Fruit fly (Drosophila melanogaster): ENCODE measurements around the gene aust.

aust gene

DNA sequence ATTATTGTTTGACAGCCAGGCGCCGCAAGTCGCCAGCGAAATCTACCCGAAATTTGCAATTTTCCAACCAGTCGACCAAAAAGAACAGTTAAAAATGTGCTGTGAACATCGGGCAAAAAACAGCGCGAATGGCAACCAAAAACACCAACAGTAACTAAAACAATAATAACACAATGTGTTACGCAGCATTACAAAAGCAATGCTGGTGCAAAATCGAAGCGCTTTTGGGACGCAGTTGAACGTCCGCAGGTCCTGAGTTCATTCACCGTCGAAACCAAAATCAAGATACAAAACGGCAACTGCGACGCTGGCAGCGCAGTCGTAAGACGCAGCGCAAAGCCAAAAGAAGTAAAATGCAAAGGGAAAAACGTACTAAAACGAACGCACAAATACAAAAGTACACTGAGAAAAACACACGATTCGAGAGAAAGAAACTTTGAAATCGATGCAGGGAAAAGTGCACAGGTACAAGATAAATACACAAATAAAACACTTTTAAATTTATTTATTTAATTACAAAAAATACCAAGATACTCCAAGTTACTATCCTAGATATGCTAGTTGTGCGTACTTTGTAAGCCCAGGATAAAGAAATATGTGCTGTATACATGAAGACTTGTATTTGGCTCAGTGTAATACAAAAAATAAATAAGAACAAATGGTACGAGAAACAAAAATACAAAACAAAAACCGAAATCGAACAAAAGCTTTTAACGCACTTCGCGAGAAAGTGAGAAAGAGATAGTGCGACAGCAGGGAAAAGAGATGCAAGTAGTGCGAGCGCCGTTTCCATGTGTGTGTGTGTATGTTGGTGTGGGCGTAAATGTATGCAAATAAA, 39.8 kb downstream of the aust start (continued):
- TF ChIP-seq CG10543 (GFP tag; optimal IDR thresholded peaks at IDR 0.05) (peak; percentile 13), otp (GFP tag; IDR thresholded peaks at IDR 0.05) (no peak), CG17568 (GFP tag; optimal IDR thresholded peaks at IDR 0.05) (peak; percentile 65), tup (GFP tag; optimal IDR thresholded peaks at IDR 0.05) (no peak), D (optimal IDR thresholded peaks at IDR 0.05) (no peak), D (GFP tag; optimal IDR thresholded peaks at IDR 0.05) (peak; percentile 36), D19A (tag; optimal IDR thresholded peaks at IDR 0.05) (peak; percentile 43), scrt (GFP tag; optimal IDR thresholded peaks at IDR 0.05) (peak; percentile 37), gro (GFP tag; optimal IDR thresholded peaks at IDR 0.05) (no peak), CG7556 (GFP tag; optimal IDR thresholded peaks at IDR 0.05) (peak; percentile 79), seq (GFP tag; IDR thresholded peaks at IDR 0.05) (peak; percentile 55; the same call in 1 of the 2 replicates), inv (GFP tag; IDR thresholded peaks at IDR 0.05; ENCODE audit: partially characterized antibody) (no peak), C15 (GFP tag; IDR thresholded peaks at IDR 0.05) (no peak), CG1602 (GFP tag; optimal IDR thresholded peaks at IDR 0.05) (peak; percentile 35), MTF-1 (GFP tag; optimal IDR thresholded peaks at IDR 0.05; ENCODE audit: borderline replicate concordance) (no peak), Doc3 (GFP tag; IDR thresholded peaks at IDR 0.05; ENCODE audit: partially characterized antibody) (no peak), CG31388 (GFP tag; optimal IDR thresholded peaks at IDR 0.05) (peak; percentile 33), tna (GFP tag; IDR thresholded peaks at IDR 0.05; ENCODE audit: partially characterized antibody) (no peak), lbe (GFP tag; optimal IDR thresholded peaks at IDR 0.05) (peak; percentile 94), fru (optimal IDR thresholded peaks at IDR 0.05) (no peak), Spps (tag; optimal IDR thresholded peaks at IDR 0.05) (no peak), CG14860 (GFP tag; IDR thresholded peaks at IDR 0.05; ENCODE audit: partially characterized antibody) (no peak), CG31441 (GFP tag; IDR thresholded peaks at IDR 0.05) (peak; percentile 74), vfl (GFP tag; optimal IDR thresholded peaks at IDR 0.05) (peak; percentile 42), ro (GFP tag; IDR thresholded peaks at IDR 0.05) (no peak), hb (GFP tag; IDR thresholded peaks at IDR 0.05; ENCODE audit: partially characterized antibody) (no peak), CG34422 (GFP tag; IDR thresholded peaks at IDR 0.05) (peak; percentile 57; the same call in 1 of the 3 replicates), gem (tag; optimal IDR thresholded peaks at IDR 0.05) (peak; percentile 87), NfI (GFP tag; optimal IDR thresholded peaks at IDR 0.05) (peak; percentile 13), CG18262 (tag; optimal IDR thresholded peaks at IDR 0.05) (peak; percentile 68), Drgx (GFP tag; IDR thresholded peaks at IDR 0.05) (peak; percentile 81), chif (GFP tag; optimal IDR thresholded peaks at IDR 0.05) (peak; percentile 40 to 44), CG4617 (GFP tag; optimal IDR thresholded peaks at IDR 0.05; ENCODE audit: borderline replicate concordance) (peak; percentile 10), CG4360 (GFP tag; IDR thresholded peaks at IDR 0.05) (0 out of 2 replicates have a peak, but pooled peaks have one; percentile 27), Stat92E (GFP tag; optimal IDR thresholded peaks at IDR 0.05) (no peak), zf30C (GFP tag; optimal IDR thresholded peaks at IDR 0.05) (peak; percentile 35), gt (GFP tag; IDR thresholded peaks at IDR 0.05) (no peak), pnt (GFP tag; optimal IDR thresholded peaks at IDR 0.05) (no peak), CG4282 (GFP tag; optimal IDR thresholded peaks at IDR 0.05) (no peak), CG32532 (GFP tag; IDR thresholded peaks at IDR 0.05) (peak; percentile 46), Tbp (GFP tag; optimal IDR thresholded peaks at IDR 0.05) (no peak), ac (GFP tag; optimal IDR thresholded peaks at IDR 0.05) (no peak), E2f2 (GFP tag; IDR thresholded peaks at IDR 0.05) (peak; percentile 44; the same call in 1 of the 2 replicates), psq (GFP tag; optimal IDR thresholded peaks at IDR 0.05) (peak; percentile 16), CG16813 (GFP tag; IDR thresholded peaks at IDR 0.05; ENCODE audit: partially characterized antibody) (no peak), chm (GFP tag; IDR thresholded peaks at IDR 0.05) (no peak), ssp (GFP tag; IDR thresholded peaks at IDR 0.05) (peak; percentile 58), CG3847 (GFP tag; IDR thresholded peaks at IDR 0.05) (no peak), CrebB (tag; optimal IDR thresholded peaks at IDR 0.05) (no peak)

Data from whole organism, embryonic.